Worm (Caenorhabditis elegans) whole organism, early embryonic: ENCODE results near the gene vps-18.

Experiments
- B0310.2 ChIP-seq: sonication (generic microtip); optimal IDR thresholded peaks from 2 replicates; lab custom pipeline; 2016; ENCODE audit warnings: mild to moderate bottlenecking, missing genetic modification characterization, missing compliant biosample characterization
- F13C5.2 ChIP-seq: sonication (generic microtip); optimal IDR thresholded peaks from 2 replicates; lab custom pipeline; 2017; ENCODE audit warnings: mild to moderate bottlenecking, missing genetic modification characterization, inconsistent platforms, missing compliant biosample characterization
- aly-1 ChIP-seq: sonication (generic microtip); optimal IDR thresholded peaks from 2 replicates; lab custom pipeline; 2016; ENCODE audit warnings: missing genetic modification characterization, missing compliant biosample characterization
- ama-1 ChIP-seq: fragments of 150-350 bp; optimal IDR thresholded peaks from 2 replicates; lab custom pipeline; 2014
- ceh-13 ChIP-seq: fragments of 200-800 bp; sonication (Bioruptor generic); optimal IDR thresholded peaks from 2 replicates; lab custom pipeline; 2018; ENCODE audit warnings: mild to moderate bottlenecking, missing genetic modification characterization, missing compliant biosample characterization
- ceh-36 ChIP-seq: sonication (generic microtip); optimal IDR thresholded peaks from 2 replicates; lab custom pipeline; 2016; ENCODE audit warnings: missing genetic modification characterization, inconsistent platforms, missing compliant biosample characterization
- ets-7 ChIP-seq: sonication (generic microtip); optimal IDR thresholded peaks from 2 replicates; lab custom pipeline; 2016; ENCODE audit warnings: missing genotype, missing genetic modification characterization, missing compliant biosample characterization
- flt-1 ChIP-seq: fragments of 200-800 bp; sonication (Bioruptor generic); IDR thresholded peaks from 2 replicates; pipeline ENCODE4 v1.3.6; 2022; ENCODE audit warnings: missing genetic modification characterization, missing compliant biosample characterization
- hmbx-1 ChIP-seq: sonication (generic microtip); optimal IDR thresholded peaks from 2 replicates; lab custom pipeline; 2016; ENCODE audit warnings: mild to moderate bottlenecking, missing genetic modification characterization, missing compliant biosample characterization
- hmg-4 ChIP-seq: fragments of 200-800 bp; sonication (Bioruptor generic); optimal IDR thresholded peaks from 2 replicates; lab custom pipeline; 2018; ENCODE audit warnings: mild to moderate bottlenecking, missing genetic modification characterization, missing compliant biosample characterization
- hnd-1 ChIP-seq: sonication (generic microtip); optimal IDR thresholded peaks from 2 replicates; lab custom pipeline; 2016; ENCODE audit warnings: missing genetic modification characterization, missing compliant biosample characterization
- pes-1 ChIP-seq: fragments of 200-800 bp; sonication (Bioruptor generic); IDR thresholded peaks from 2 replicates; pipeline ENCODE4 v1.3.6; 2022; ENCODE audit warnings: missing genetic modification reagents, missing genetic modification characterization, missing compliant biosample characterization
- scrt-1 ChIP-seq: fragments of 200-800 bp; sonication (Bioruptor generic); IDR thresholded peaks from 2 replicates; pipeline ENCODE4 v1.3.6; 2022; ENCODE audit warnings: missing genetic modification characterization, missing compliant biosample characterization
- sea-1 ChIP-seq: fragments of 200-800 bp; sonication (Bioruptor generic); conservative IDR thresholded peaks from 2 replicates; pipeline ENCODE4 v1.3.6; 2022; ENCODE audit warnings: missing genetic modification characterization, missing compliant biosample characterization
- tbx-11 ChIP-seq: fragments of 200-800 bp; sonication (Bioruptor generic); IDR thresholded peaks from 2 replicates; pipeline ENCODE4 v1.3.6; 2022; ENCODE audit warnings: missing genetic modification characterization, missing compliant biosample characterization
- tbx-37 ChIP-seq: fragments of 200-800 bp; sonication (Bioruptor generic); conservative IDR thresholded peaks from 2 replicates; pipeline ENCODE4 v1.3.6; 2022; ENCODE audit warnings: missing genetic modification reagents, missing genetic modification characterization, missing compliant biosample characterization
- tra-4 ChIP-seq: sonication (generic microtip); optimal IDR thresholded peaks from 2 replicates; lab custom pipeline; 2017; ENCODE audit warnings: missing genetic modification characterization, missing compliant biosample characterization

Gene vps-18

ce11 chrII:4507669-4508068 is 46.7 kb downstream of the vps-18 start:
- TF ChIP-seq F13C5.2 (tag; lab: Kevin White, UChicago) = no peak
- no peak for TF ChIP-seq pes-1 (GFP tag; lab: Robert Waterston, UW)
- no peak for TF ChIP-seq tbx-11
- TF ChIP-seq aly-1 (tag; lab: Kevin White, UChicago) = no peak
- no peak for TF ChIP-seq ceh-36 (tag; lab: Kevin White, UChicago)
- no peak for TF ChIP-seq scrt-1
- TF ChIP-seq B0310.2 = no peak
- TF ChIP-seq ets-7 (tag; lab: Kevin White, UChicago) = no peak
- no peak for TF ChIP-seq flt-1 (GFP tag; lab: Robert Waterston, UW)
- TF ChIP-seq hnd-1 (tag; lab: Kevin White, UChicago) = no peak
- TF ChIP-seq ceh-13 (GFP tag; lab: Kevin White, UChicago) = no peak
- TF ChIP-seq sea-1 = no peak
- no peak for TF ChIP-seq ama-1
- no peak for TF ChIP-seq tra-4
- no peak for TF ChIP-seq tbx-37 (GFP tag; lab: Robert Waterston, UW)
- TF ChIP-seq hmbx-1 (tag; lab: Kevin White, UChicago) = no peak
- TF ChIP-seq hmg-4 (GFP tag; lab: Kevin White, UChicago) = no peak

- TF ChIP-seq flt-1 (GFP tag; lab: Robert Waterston, UW) = no peak
- no peak for TF ChIP-seq tbx-37 (GFP tag; lab: Robert Waterston, UW)
- no peak for TF ChIP-seq F13C5.2 (tag; lab: Kevin White, UChicago)
- no peak for TF ChIP-seq ceh-13 (GFP tag; lab: Kevin White, UChicago)
- no peak for TF ChIP-seq hnd-1 (tag; lab: Kevin White, UChicago)
- TF ChIP-seq ama-1 = no peak
- no peak for TF ChIP-seq tbx-11
- no peak for TF ChIP-seq hmg-4 (GFP tag; lab: Kevin White, UChicago)
These were observed 49.8 kb downstream of the vps-18 start for ce11 chrII:4510684-4511083.

ce11 chrII:4511911-4512310 is 51.0 kb downstream of the vps-18 start, which contains the start of gene cyp-23A1:
Gene cyp-23A1, plus strand, starts transcription at chrII:4512211.
- no peak for TF ChIP-seq scrt-1
- TF ChIP-seq hnd-1 (tag; lab: Kevin White, UChicago) = no peak
- TF ChIP-seq tbx-37 (GFP tag; lab: Robert Waterston, UW) = no peak
- TF ChIP-seq tbx-11 = no peak
- TF ChIP-seq tra-4 = no peak
- TF ChIP-seq ceh-13 (GFP tag; lab: Kevin White, UChicago) = no peak
- TF ChIP-seq F13C5.2 (tag; lab: Kevin White, UChicago) = no peak
- TF ChIP-seq hmg-4 (GFP tag; lab: Kevin White, UChicago) = no peak
- no peak for TF ChIP-seq pes-1 (GFP tag; lab: Robert Waterston, UW)
- no peak for TF ChIP-seq hmbx-1 (tag; lab: Kevin White, UChicago)
- no peak for TF ChIP-seq aly-1 (tag; lab: Kevin White, UChicago)
- no peak for TF ChIP-seq sea-1
- no peak for TF ChIP-seq ets-7 (tag; lab: Kevin White, UChicago)
- TF ChIP-seq ama-1 = no peak
- TF ChIP-seq B0310.2 = no peak
- no peak for TF ChIP-seq flt-1 (GFP tag; lab: Robert Waterston, UW)
- TF ChIP-seq ceh-36 (tag; lab: Kevin White, UChicago) = no peak

- TF ChIP-seq tbx-11 (0 out of 2 replicates have a peak, but pooled peaks have one; percentile 38), pes-1 (GFP tag; lab: Robert Waterston, UW) (no peak), flt-1 (GFP tag; lab: Robert Waterston, UW) (no peak)
These were observed 55.4 kb downstream of the vps-18 start for ce11 chrII:4516291-4516690.

- TF ChIP-seq sea-1 (no peak; the same call in 1 of the 2 replicates), B0310.2 (no peak), hmg-4 (GFP tag; lab: Kevin White, UChicago) (peak; percentile 40), hnd-1 (tag; lab: Kevin White, UChicago) (no peak), scrt-1 (no peak), tbx-37 (GFP tag; lab: Robert Waterston, UW) (no peak)
These were observed 56.3 kb downstream of the vps-18 start for ce11 chrII:4517254-4517653.
